Fruit fly (Drosophila melanogaster): ENCODE data around the gene CG46468.

Gene CG46468

DNA sequence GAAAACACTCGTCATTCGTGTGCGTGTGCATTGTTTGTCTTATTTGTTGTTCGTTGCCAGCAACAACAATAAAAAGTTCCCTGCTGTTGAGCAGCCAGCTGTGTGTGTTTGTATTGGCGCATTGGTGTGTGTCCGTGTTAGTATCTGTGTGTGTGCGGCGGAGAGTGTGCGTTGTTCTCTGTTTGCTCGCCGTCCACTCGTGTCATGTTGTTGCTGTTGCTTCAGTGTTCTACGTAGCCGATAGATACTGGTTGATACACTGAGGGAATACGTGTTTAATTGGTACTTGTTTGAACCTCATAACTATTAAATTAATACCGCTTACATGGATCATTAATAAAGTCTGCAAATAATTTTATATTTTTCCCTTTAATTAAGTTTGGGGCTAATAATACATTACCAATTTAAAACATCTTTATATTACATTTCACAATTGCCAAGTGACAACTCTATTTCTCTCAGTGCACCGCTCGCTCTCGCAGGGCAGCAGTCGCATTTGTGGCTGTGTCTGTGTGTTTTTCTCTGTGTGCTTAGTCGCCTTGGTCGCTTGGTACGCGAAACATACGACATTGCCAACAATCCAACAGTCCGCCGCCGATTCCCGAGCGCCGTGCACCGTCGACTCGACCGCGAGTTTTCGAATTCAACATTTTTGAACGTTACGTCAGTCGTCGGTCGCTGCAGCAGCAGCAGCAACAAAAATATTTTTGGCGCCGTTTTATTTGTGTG is 3.3 kb upstream of the CG46468 start, which contains the start of gene brwl (continued):
- TF ChIP-seq CG15269 (tag; optimal IDR thresholded peaks at IDR 0.05) (peak; percentile 99), hb (GFP tag; IDR thresholded peaks at IDR 0.05; ENCODE audit: partially characterized antibody) (no peak), CG13123 (GFP tag; optimal IDR thresholded peaks at IDR 0.05) (peak; percentile 97), CG2116 (GFP tag; optimal IDR thresholded peaks at IDR 0.05) (peak; percentile 90), CG13624 (GFP tag; optimal IDR thresholded peaks at IDR 0.05) (peak; percentile 98), Asciz (GFP tag; optimal IDR thresholded peaks at IDR 0.05) (peak; percentile 98), Myb (GFP tag; optimal IDR thresholded peaks at IDR 0.05) (peak; percentile 87), TFAM (GFP tag; optimal IDR thresholded peaks at IDR 0.05) (peak; percentile 93), wor (GFP tag; IDR thresholded peaks at IDR 0.05) (peak; percentile 98), Hr51 (GFP tag; optimal IDR thresholded peaks at IDR 0.05) (peak; percentile 97 to 99), Rx (GFP tag; IDR thresholded peaks at IDR 0.05) (peak; percentile 97), CG4424 (GFP tag; optimal IDR thresholded peaks at IDR 0.05) (peak; percentile 99), CG8359 (GFP tag; optimal IDR thresholded peaks at IDR 0.05; ENCODE audit: borderline replicate concordance) (peak; percentile 94), Ets65A (GFP tag) (peak; percentile 100), Mes4 (GFP tag; optimal IDR thresholded peaks at IDR 0.05) (peak; percentile 98), CG3838 (GFP tag; optimal IDR thresholded peaks at IDR 0.05) (peak; percentile 100), CG7372 (GFP tag; IDR thresholded peaks at IDR 0.05) (peak; percentile 98), hbn (GFP tag; IDR thresholded peaks at IDR 0.05; ENCODE audit: partially characterized antibody) (no peak), CG7556 (GFP tag; optimal IDR thresholded peaks at IDR 0.05) (peak; percentile 99), CG10321 (GFP tag; IDR thresholded peaks at IDR 0.05) (peak; percentile 84), ranshi (GFP tag; IDR thresholded peaks at IDR 0.05) (peak; percentile 98), Usf (GFP tag; optimal IDR thresholded peaks at IDR 0.05) (peak; percentile 97), CG16779 (GFP tag; IDR thresholded peaks at IDR 0.05) (peak; percentile 95), CG12659 (GFP tag; optimal IDR thresholded peaks at IDR 0.05) (peak; percentile 99), H2.0 (GFP tag; IDR thresholded peaks at IDR 0.05) (peak; percentile 97), CG18619 (GFP tag; optimal IDR thresholded peaks at IDR 0.05) (peak; percentile 98), tup (GFP tag; optimal IDR thresholded peaks at IDR 0.05) (peak; percentile 98), CG14710 (tag; optimal IDR thresholded peaks at IDR 0.05) (peak; percentile 98), HLH3B (GFP tag; IDR thresholded peaks at IDR 0.05) (peak; percentile 98), Dfd (GFP tag; optimal IDR thresholded peaks at IDR 0.05) (peak in 1 of 2 experiments; percentile 80), Side (GFP tag; optimal IDR thresholded peaks at IDR 0.05) (peak; percentile 98), CG30431 (GFP tag; optimal IDR thresholded peaks at IDR 0.05) (peak; percentile 98), run (tag; optimal IDR thresholded peaks at IDR 0.05) (peak; percentile 98), Drgx (GFP tag; IDR thresholded peaks at IDR 0.05) (peak; percentile 99), unc-4 (GFP tag; IDR thresholded peaks at IDR 0.05; ENCODE audit: partially characterized antibody) (0 out of 2 replicates have a peak, but pooled peaks have one; percentile 11), CG10543 (GFP tag; optimal IDR thresholded peaks at IDR 0.05) (peak; percentile 99), chm (GFP tag; IDR thresholded peaks at IDR 0.05) (peak; percentile 95), ato (GFP tag; IDR thresholded peaks at IDR 0.05; ENCODE audit: partially characterized antibody) (peak; percentile 61; the same call in 1 of the 2 replicates), gem (tag; optimal IDR thresholded peaks at IDR 0.05) (peak; percentile 100), twi (tag; optimal IDR thresholded peaks at IDR 0.05) (peak; percentile 96), pb (GFP tag; optimal IDR thresholded peaks at IDR 0.05) (peak; percentile 95), vnd (GFP tag; IDR thresholded peaks at IDR 0.05; ENCODE audit: partially characterized antibody) (no peak), tgo (GFP tag; IDR thresholded peaks at IDR 0.05) (peak; percentile 99), CG34224 (GFP tag; IDR thresholded peaks at IDR 0.05; ENCODE audit: partially characterized antibody) (no peak), CG1603 (tag; optimal IDR thresholded peaks at IDR 0.05) (peak; percentile 98), CG17385 (GFP tag; optimal IDR thresholded peaks at IDR 0.05) (peak; percentile 96), CG3407 (GFP tag; optimal IDR thresholded peaks at IDR 0.05) (peak; percentile 97), CG17361 (GFP tag; IDR thresholded peaks at IDR 0.05) (peak; percentile 99)
